Worm (Caenorhabditis elegans): Measurements from ENCODE around the gene B0034.5.

DNA sequence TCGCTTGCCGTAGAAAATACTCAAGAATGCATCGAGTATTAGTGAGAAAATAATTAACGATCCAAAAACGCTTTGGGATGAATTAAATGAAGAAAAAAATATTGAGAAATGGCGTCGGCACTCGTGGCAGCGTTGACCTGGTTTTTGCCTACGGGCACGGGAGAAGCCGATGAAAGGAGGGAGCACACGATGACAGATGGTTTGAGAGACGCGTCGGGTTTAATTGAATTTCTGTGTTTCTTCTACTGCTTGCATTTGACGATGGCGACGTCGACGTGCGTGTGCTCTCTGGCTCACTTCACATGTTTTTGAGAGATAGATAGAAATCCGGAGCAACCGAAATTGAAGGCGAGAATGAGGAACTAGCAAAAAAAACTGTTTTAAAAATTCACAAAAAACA is 24.1 kb downstream of the B0034.5 start:
- no peak for TF ChIP-seq sdz-12 (GFP tag; optimal IDR thresholded peaks at IDR 0.05)
- no peak for TF ChIP-seq pqm-1 (tag; optimal IDR thresholded peaks at IDR 0.05)
- no peak for TF ChIP-seq unc-62 (GFP tag; optimal IDR thresholded peaks at IDR 0.05 in 1 of 2)
- TF ChIP-seq unc-62 (tag; optimal IDR thresholded peaks at IDR 0.05) = no peak
- TF ChIP-seq ceh-20 (GFP tag; IDR thresholded peaks at IDR 0.05) = no peak
- no peak for TF ChIP-seq aly-2 (tag; optimal IDR thresholded peaks at IDR 0.05)
- no peak for TF ChIP-seq ama-1 (optimal IDR thresholded peaks at IDR 0.05)
- no peak for TF ChIP-seq vab-7 (GFP tag; IDR thresholded peaks at IDR 0.05)

Data from whole organism, L4 larva.